Worm (Caenorhabditis elegans) whole organism, L4 larva: Measurements from ENCODE around the gene H14A12.5.

Source experiments
- F49E8.2 ChIP-seq: sonication (generic microtip); optimal IDR thresholded peaks from 2 replicates; lab custom pipeline; 2016; ENCODE audit warnings: missing compliant biosample characterization, mild to moderate bottlenecking, missing genetic modification characterization, borderline replicate concordance
- mdl-1 ChIP-seq, 2 experiments: fragments of 150-350 bp in 1 of 2; sonication (generic microtip) in 1 of 2; optimal IDR thresholded peaks; 2 replicates each; lab custom pipeline; 2014 to 2017; ENCODE audit warnings: missing biosample characterization in 2 of 2, missing genetic modification characterization in 2 of 2
- zfp-3 ChIP-seq: fragments of 200-800 bp; sonication (Bioruptor generic); conservative IDR thresholded peaks from 2 replicates; pipeline ENCODE4 v1.3.6; 2022; ENCODE audit warnings: missing genetic modification reagents, missing genetic modification characterization, missing compliant biosample characterization

ce11 chrIII:7465347-7465746, 3.5 kb downstream of the H14A12.5 start, which contains the start of gene fum-1:
- TF ChIP-seq zfp-3 (GFP tag; lab: Robert Waterston, UW) (no peak), mdl-1 (tag; optimal IDR thresholded peaks at IDR 0.05; lab: Kevin White, UChicago) (peak; percentile 40 to 91), F49E8.2 (no peak)
